Worm (Caenorhabditis elegans) whole organism, mixed stage, embryonic: ENCODE measurements around the gene rpb-4.

ENCODE experiments used
- blmp-1 ChIP-seq: fragments of 150-350 bp; optimal IDR thresholded peaks from 2 replicates; lab custom pipeline; 2014; ENCODE audit warnings: missing biosample characterization, missing genetic modification characterization
- ces-1 ChIP-seq: fragments of 150-350 bp; optimal IDR thresholded peaks from 2 replicates; lab custom pipeline; 2014; ENCODE audit warnings: missing biosample characterization, missing genetic modification reagents, missing genetic modification characterization
- elt-1 ChIP-seq: sonication (generic microtip); optimal IDR thresholded peaks from 2 replicates; lab custom pipeline; 2017; ENCODE audit warnings: missing genetic modification characterization, mild to moderate bottlenecking, missing compliant biosample characterization, antibody characterized with exemption, moderate library complexity, borderline replicate concordance; ENCODE audit not compliant: insufficient read depth
- lsy-2 ChIP-seq: fragments of 150-350 bp; optimal IDR thresholded peaks from 2 replicates; lab custom pipeline; 2014; ENCODE audit warnings: missing biosample characterization, missing genetic modification characterization
- nhr-12 ChIP-seq: fragments of 150-350 bp; optimal IDR thresholded peaks from 2 replicates; lab custom pipeline; 2014; ENCODE audit warnings: missing biosample characterization, missing genetic modification characterization
- nhr-237 ChIP-seq: fragments of 150-350 bp; optimal IDR thresholded peaks from 2 replicates; lab custom pipeline; 2014; ENCODE audit warnings: missing biosample characterization, missing genetic modification characterization
- nhr-28 ChIP-seq: fragments of 150-350 bp; optimal IDR thresholded peaks from 2 replicates; lab custom pipeline; 2014; ENCODE audit warnings: missing biosample characterization, missing genetic modification characterization
- sptf-1 ChIP-seq: sonication (generic microtip); optimal IDR thresholded peaks from 2 replicates; lab custom pipeline; 2017; ENCODE audit warnings: mild to moderate bottlenecking, missing genetic modification characterization, moderate library complexity, missing compliant biosample characterization
- unc-39 ChIP-seq: fragments of 150-350 bp; optimal IDR thresholded peaks from 2 replicates; lab custom pipeline; 2014; ENCODE audit warnings: missing biosample characterization, missing genetic modification characterization
- ztf-11 ChIP-seq: fragments of 150-350 bp; optimal IDR thresholded peaks from 2 replicates; lab custom pipeline; 2014; ENCODE audit warnings: missing biosample characterization, missing genetic modification characterization

- TF ChIP-seq lsy-2 (no peak), nhr-28 (tag; lab: Kevin White, UChicago) (no peak), elt-1 (no peak), blmp-1 (tag; lab: Kevin White, UChicago) (no peak), sptf-1 (tag; lab: Kevin White, UChicago) (no peak), ztf-11 (tag; lab: Kevin White, UChicago) (no peak), ces-1 (no peak), nhr-237 (tag; lab: Kevin White, UChicago) (no peak), unc-39 (no peak), nhr-12 (no peak)
Observed at ce11 chrII:7348063-7348462, 26.2 kb upstream of the rpb-4 start.
